Fruit fly (Drosophila melanogaster) whole organism, embryonic: Measurements from ENCODE around the gene mirr.
A peak's percentile ranks its signal among the peaks of the same experiment; 100 is the strongest.

ENCODE experiments used
- Abd-B ChIP-seq: fragments of 200-800 bp; sonication (Bioruptor generic); optimal IDR thresholded peaks from 2 replicates; lab custom pipeline; 2018; ENCODE audit warnings: missing biosample characterization, mild to moderate bottlenecking, missing genetic modification characterization, moderate library complexity
- Atf3 ChIP-seq: fragments of 200-800 bp; sonication (Bioruptor generic); optimal IDR thresholded peaks from 3 replicates; lab custom pipeline; 2016; ENCODE audit warnings: missing biosample characterization, missing genetic modification characterization
- Atf6 ChIP-seq: fragments of 200-800 bp; sonication (Bioruptor generic); IDR thresholded peaks from 2 replicates; pipeline ENCODE4 v1.3.6; 2022; ENCODE audit warnings: missing biosample characterization, missing genetic modification characterization
- CG11504 ChIP-seq: fragments of 200-800 bp; sonication (Bioruptor generic); optimal IDR thresholded peaks from 3 replicates; lab custom pipeline; 2019; ENCODE audit warnings: missing biosample characterization, mild to moderate bottlenecking, missing genetic modification characterization, moderate library complexity
- CG12769 ChIP-seq: fragments of 200-800 bp; sonication (Bioruptor generic); optimal IDR thresholded peaks from 2 replicates; lab custom pipeline; 2019; ENCODE audit warnings: missing biosample characterization, mild to moderate bottlenecking, missing genetic modification characterization, moderate library complexity
- CG13894 ChIP-seq: fragments of 200-800 bp; sonication (Bioruptor generic); optimal IDR thresholded peaks from 3 replicates; lab custom pipeline; 2018; ENCODE audit warnings: missing biosample characterization, mild to moderate bottlenecking, missing genetic modification characterization, moderate library complexity
- CG1647 ChIP-seq: fragments of 200-800 bp; sonication (Bioruptor generic); optimal IDR thresholded peaks from 3 replicates; lab custom pipeline; 2016; ENCODE audit warnings: missing biosample characterization, missing genetic modification characterization
- CG16779 ChIP-seq: fragments of 200-800 bp; sonication (Bioruptor generic); IDR thresholded peaks from 2 replicates; pipeline ENCODE4 v1.3.6; 2022; ENCODE audit warnings: missing biosample characterization, missing genetic modification characterization
- CG17186 ChIP-seq: fragments of 200-800 bp; sonication (Bioruptor generic); optimal IDR thresholded peaks from 3 replicates; lab custom pipeline; 2017; ENCODE audit warnings: missing biosample characterization, missing genetic modification reagents, missing genetic modification characterization
- CG18262 ChIP-seq: fragments of 200-800 bp; optimal IDR thresholded peaks from 3 replicates; lab custom pipeline; 2019; ENCODE audit warnings: missing biosample characterization, mild to moderate bottlenecking, missing genetic modification characterization, moderate library complexity
- CG18476 ChIP-seq: fragments of 200-800 bp; sonication (Bioruptor generic); optimal IDR thresholded peaks from 2 replicates; lab custom pipeline; 2016; ENCODE audit warnings: missing biosample characterization, mild to moderate bottlenecking, missing genetic modification characterization
- CG31365 ChIP-seq: fragments of 200-800 bp; sonication (Bioruptor generic); optimal IDR thresholded peaks from 2 replicates; lab custom pipeline; 2018; ENCODE audit warnings: missing biosample characterization, mild to moderate bottlenecking, missing genetic modification characterization
- CG6765 ChIP-seq: fragments of 200-800 bp; sonication (Bioruptor generic); optimal IDR thresholded peaks from 3 replicates; lab custom pipeline; 2017; ENCODE audit warnings: missing biosample characterization, mild to moderate bottlenecking, missing genetic modification characterization
- CG7745 ChIP-seq: fragments of 200-800 bp; sonication (Bioruptor generic); optimal IDR thresholded peaks from 2 replicates; lab custom pipeline; 2018; ENCODE audit warnings: missing biosample characterization, mild to moderate bottlenecking, missing genetic modification characterization, moderate library complexity
- CG7839 ChIP-seq: fragments of 200-800 bp; sonication (Bioruptor generic); optimal IDR thresholded peaks from 3 replicates; lab custom pipeline; 2018; ENCODE audit warnings: missing biosample characterization, mild to moderate bottlenecking, missing genetic modification characterization, moderate library complexity
- CG8281 ChIP-seq: fragments of 200-800 bp; sonication (Bioruptor generic); optimal IDR thresholded peaks from 2 replicates; lab custom pipeline; 2018; ENCODE audit warnings: missing biosample characterization, mild to moderate bottlenecking, missing genetic modification characterization, moderate library complexity
- CG9727 ChIP-seq: fragments of 200-800 bp; sonication (Bioruptor generic); optimal IDR thresholded peaks from 3 replicates; lab custom pipeline; 2017; ENCODE audit warnings: missing biosample characterization, mild to moderate bottlenecking, missing genetic modification characterization
- D ChIP-seq, 2 experiments: fragments of 200-800 bp in 1 of 2; fragments of >200 bp in 1 of 2; sonication (Bioruptor generic) in 1 of 2; optimal IDR thresholded peaks; 2 replicates in 1 of 2; 3 replicates in 1 of 2; lab custom pipeline; 2017; ENCODE audit warnings: mild to moderate bottlenecking in 1 of 2, missing biosample characterization in 1 of 2, missing genetic modification characterization in 1 of 2, missing genetic modification reagents in 1 of 2
- Deaf1 ChIP-seq: fragments of 200-800 bp; optimal IDR thresholded peaks from 3 replicates; lab custom pipeline; 2019; ENCODE audit warnings: missing biosample characterization, mild to moderate bottlenecking, missing genetic modification characterization, moderate library complexity
- Doc3 ChIP-seq: fragments of 200-800 bp; sonication (Bioruptor generic); IDR thresholded peaks from 3 replicates; pipeline ENCODE4 v1.3.6; 2022; ENCODE audit warnings: missing biosample characterization, missing genetic modification characterization; ENCODE audit not compliant: partially characterized antibody
- GATAe ChIP-seq: fragments of 200-800 bp; sonication (Bioruptor generic); conservative IDR thresholded peaks from 2 replicates; pipeline ENCODE4 v1.3.6; 2022; ENCODE audit warnings: missing biosample characterization, missing genetic modification characterization
- HLH3B ChIP-seq: fragments of 200-800 bp; sonication (Bioruptor generic); IDR thresholded peaks from 2 replicates; pipeline ENCODE4 v1.3.6; 2022; ENCODE audit warnings: missing biosample characterization, missing genetic modification characterization
- Hand ChIP-seq: fragments of 200-800 bp; sonication (Bioruptor generic); optimal IDR thresholded peaks from 2 replicates; lab custom pipeline; 2017; ENCODE audit warnings: mild to moderate bottlenecking, missing biosample characterization, missing genetic modification reagents, missing genetic modification characterization
- HmgZ ChIP-seq: fragments of 200-800 bp; sonication (Bioruptor generic); optimal IDR thresholded peaks from 2 replicates; lab custom pipeline; 2018; ENCODE audit warnings: missing biosample characterization, mild to moderate bottlenecking, missing genetic modification characterization
- Lim3 ChIP-seq: fragments of 200-800 bp; sonication (Bioruptor generic); IDR thresholded peaks from 2 replicates; pipeline ENCODE4 v1.3.6; 2022; ENCODE audit warnings: missing biosample characterization, missing genetic modification characterization
- Meics ChIP-seq: fragments of 200-800 bp; sonication (Bioruptor generic); optimal IDR thresholded peaks from 2 replicates; lab custom pipeline; 2017; ENCODE audit warnings: missing biosample characterization, mild to moderate bottlenecking, missing genetic modification characterization
- NC2α ChIP-seq: fragments of 200-800 bp; sonication (Bioruptor generic); optimal IDR thresholded peaks from 2 replicates; lab custom pipeline; 2016; ENCODE audit warnings: missing biosample characterization, missing genetic modification characterization
- Nf-YB ChIP-seq: fragments of 200-800 bp; sonication (Bioruptor generic); optimal IDR thresholded peaks from 3 replicates; lab custom pipeline; 2019; ENCODE audit warnings: missing biosample characterization, mild to moderate bottlenecking, missing genetic modification characterization, moderate library complexity
- Nf-YC ChIP-seq: fragments of 200-800 bp; optimal IDR thresholded peaks from 3 replicates; lab custom pipeline; 2019; ENCODE audit warnings: missing biosample characterization, mild to moderate bottlenecking, missing genetic modification characterization, moderate library complexity
- Oli ChIP-seq: fragments of 200-800 bp; sonication (Bioruptor generic); optimal IDR thresholded peaks from 2 replicates; lab custom pipeline; 2018; ENCODE audit warnings: missing biosample characterization, mild to moderate bottlenecking, missing genetic modification characterization, moderate library complexity
- Vsx1 ChIP-seq: fragments of 200-800 bp; sonication (Bioruptor generic); optimal IDR thresholded peaks from 2 replicates; lab custom pipeline; 2017; ENCODE audit warnings: missing biosample characterization, mild to moderate bottlenecking, missing genetic modification characterization, missing genetic modification reagents
- Xbp1 ChIP-seq: fragments of 200-800 bp; sonication (Bioruptor generic); optimal IDR thresholded peaks from 3 replicates; lab custom pipeline; 2016; ENCODE audit warnings: missing biosample characterization, mild to moderate bottlenecking, missing genetic modification characterization
- ara ChIP-seq: fragments of 200-800 bp; sonication (Bioruptor generic); IDR thresholded peaks from 2 replicates; pipeline ENCODE4 v1.3.6; 2022; ENCODE audit warnings: missing biosample characterization, missing genetic modification characterization
- ase ChIP-seq: fragments of 200-800 bp; sonication (Bioruptor generic); IDR thresholded peaks from 3 replicates; pipeline ENCODE4 v1.3.6; 2022; ENCODE audit warnings: missing biosample characterization, missing genetic modification characterization
- bcd ChIP-seq: fragments of 200-800 bp; sonication (Bioruptor generic); optimal IDR thresholded peaks from 2 replicates; lab custom pipeline; 2017; ENCODE audit warnings: missing biosample characterization, mild to moderate bottlenecking, missing genetic modification characterization
- bsh ChIP-seq, 2 experiments: fragments of 200-800 bp; sonication (Bioruptor generic); optimal IDR thresholded peaks; 2 replicates each; lab custom pipeline; 2017 to 2018; ENCODE audit warnings: mild to moderate bottlenecking in 2 of 2, missing biosample characterization in 2 of 2, missing genetic modification characterization in 2 of 2, moderate library complexity in 1 of 2
- cas ChIP-seq: fragments of 200-800 bp; sonication (Bioruptor generic); IDR thresholded peaks from 2 replicates; pipeline ENCODE4 v1.3.6; 2022; ENCODE audit warnings: missing biosample characterization, missing genetic modification characterization
- chif ChIP-seq, 2 experiments: fragments of 200-800 bp; sonication (Bioruptor generic); optimal IDR thresholded peaks; 3 replicates each; lab custom pipeline; 2016; ENCODE audit warnings: missing biosample characterization in 2 of 2, missing genetic modification characterization in 2 of 2
- chm ChIP-seq: fragments of 200-800 bp; sonication (Bioruptor generic); IDR thresholded peaks from 2 replicates; pipeline ENCODE4 v1.3.6; 2022; ENCODE audit warnings: missing biosample characterization, missing genetic modification characterization
- chn ChIP-seq: fragments of 200-800 bp; sonication (Bioruptor generic); optimal IDR thresholded peaks from 2 replicates; lab custom pipeline; 2016; ENCODE audit warnings: missing biosample characterization, missing genetic modification characterization
- corto ChIP-seq: fragments of 200-800 bp; sonication (Bioruptor generic); optimal IDR thresholded peaks from 2 replicates; lab custom pipeline; 2016; ENCODE audit warnings: missing biosample characterization, mild to moderate bottlenecking, missing genetic modification characterization, moderate library complexity
- emc ChIP-seq: fragments of 200-800 bp; sonication (Bioruptor generic); optimal IDR thresholded peaks from 2 replicates; lab custom pipeline; 2016; ENCODE audit warnings: missing biosample characterization, missing genetic modification characterization
- fru ChIP-seq: fragments of >200 bp; optimal IDR thresholded peaks from 2 replicates; lab custom pipeline; 2017
- hb ChIP-seq: fragments of 200-800 bp; sonication (Bioruptor generic); IDR thresholded peaks from 3 replicates; pipeline ENCODE4 v1.3.6; 2022; ENCODE audit warnings: missing biosample characterization, missing genetic modification characterization; ENCODE audit not compliant: partially characterized antibody
- jing ChIP-seq: fragments of 200-800 bp; sonication (Bioruptor generic); optimal IDR thresholded peaks from 2 replicates; lab custom pipeline; 2018; ENCODE audit warnings: missing biosample characterization, mild to moderate bottlenecking, missing genetic modification characterization
- mirr ChIP-seq: fragments of 200-800 bp; sonication (Bioruptor generic); optimal IDR thresholded peaks from 3 replicates; lab custom pipeline; 2018; ENCODE audit warnings: missing biosample characterization, mild to moderate bottlenecking, missing genetic modification characterization
- pb ChIP-seq: fragments of 200-800 bp; sonication (Bioruptor generic); optimal IDR thresholded peaks from 3 replicates; lab custom pipeline; 2016; ENCODE audit warnings: missing biosample characterization, missing genetic modification characterization
- toy ChIP-seq: fragments of 200-800 bp; sonication (Bioruptor generic); IDR thresholded peaks from 2 replicates; pipeline ENCODE4 v1.3.6; 2022; ENCODE audit warnings: missing biosample characterization, missing genetic modification characterization
- trem ChIP-seq: fragments of 200-800 bp; optimal IDR thresholded peaks from 3 replicates; lab custom pipeline; 2019; ENCODE audit warnings: missing biosample characterization, mild to moderate bottlenecking, missing genetic modification characterization, moderate library complexity
- trh ChIP-seq: fragments of 200-800 bp; sonication (Bioruptor generic); optimal IDR thresholded peaks from 2 replicates; lab custom pipeline; 2016; ENCODE audit warnings: missing biosample characterization, missing genetic modification characterization
- ttk ChIP-seq: fragments of 200-800 bp; sonication (Bioruptor generic); IDR thresholded peaks from 2 replicates; pipeline ENCODE4 v2.1.2; 2022; ENCODE audit warnings: missing biosample characterization, missing genetic modification characterization
- z ChIP-seq: fragments of 200-800 bp; sonication (Bioruptor generic); IDR thresholded peaks from 3 replicates; pipeline ENCODE4 v1.3.6; 2022; ENCODE audit warnings: missing biosample characterization, missing genetic modification characterization

mirr gene

dm6 chr3L:12700509-12700995, 7.1 kb downstream of the mirr start:
- TF ChIP-seq Deaf1 (tag; lab: Kevin White, UChicago), result peak; percentile 80
- no peak for TF ChIP-seq jing (GFP tag; lab: Kevin White, UChicago)
- peak; percentile 15 for TF ChIP-seq D (optimal IDR thresholded peaks at IDR 0.05; lab: Kevin White, UChicago)
- no peak for TF ChIP-seq D (GFP tag; optimal IDR thresholded peaks at IDR 0.05; lab: Kevin White, UChicago)
- TF ChIP-seq ttk (GFP tag; lab: Robert Waterston, UW), result no peak
- TF ChIP-seq Abd-B (GFP tag; lab: Kevin White, UChicago), result no peak
- TF ChIP-seq chm, result no peak
- TF ChIP-seq CG8281 (tag; lab: Kevin White, UChicago), result no peak
- no peak for TF ChIP-seq Vsx1 (GFP tag; lab: Kevin White, UChicago)
- TF ChIP-seq Nf-YC (tag; lab: Kevin White, UChicago), result peak; percentile 75
- TF ChIP-seq bcd (GFP tag; lab: Kevin White, UChicago), result no peak
- no peak for TF ChIP-seq CG12769 (tag; lab: Kevin White, UChicago)
- no peak for TF ChIP-seq hb (GFP tag; lab: Robert Waterston, UW)
- TF ChIP-seq toy, result no peak
- TF ChIP-seq CG11504 (tag; lab: Kevin White, UChicago), result no peak
- no peak for TF ChIP-seq emc (GFP tag; lab: Kevin White, UChicago)
- TF ChIP-seq CG31365 (tag; lab: Kevin White, UChicago), result no peak
- peak; percentile 58 for TF ChIP-seq Nf-YB
- peak; percentile 83 for TF ChIP-seq CG13894 (tag; lab: Kevin White, UChicago)
- no peak for TF ChIP-seq Atf3
- TF ChIP-seq trh (GFP tag; lab: Kevin White, UChicago), result no peak
- TF ChIP-seq Atf6 (GFP tag; lab: Robert Waterston, UW), result no peak
- TF ChIP-seq CG16779 (GFP tag; lab: Robert Waterston, UW), result no peak
- TF ChIP-seq CG17186, result no peak
- no peak for TF ChIP-seq fru (lab: Kevin White, UChicago)
- no peak for TF ChIP-seq Xbp1 (GFP tag; lab: Kevin White, UChicago)
- TF ChIP-seq CG1647 (GFP tag; lab: Kevin White, UChicago), result no peak
- no peak for TF ChIP-seq CG7745 (tag; lab: Kevin White, UChicago)
- no peak for TF ChIP-seq Lim3
- TF ChIP-seq CG18476 (GFP tag; lab: Kevin White, UChicago), result no peak
- TF ChIP-seq CG6765 (GFP tag; lab: Kevin White, UChicago), result no peak
- TF ChIP-seq mirr (GFP tag; lab: Kevin White, UChicago), result peak; percentile 76
- no peak for TF ChIP-seq ara (GFP tag; lab: Robert Waterston, UW)
- TF ChIP-seq chn (GFP tag; lab: Kevin White, UChicago), result no peak
- TF ChIP-seq NC2α (GFP tag; lab: Kevin White, UChicago), result no peak
- no peak for TF ChIP-seq HLH3B (GFP tag; lab: Robert Waterston, UW)

- TF ChIP-seq z (GFP tag; lab: Robert Waterston, UW) (no peak), Doc3 (GFP tag; lab: Robert Waterston, UW) (no peak), Nf-YC (tag; lab: Kevin White, UChicago) (no peak), GATAe (GFP tag; lab: Robert Waterston, UW) (no peak), Oli (tag; lab: Kevin White, UChicago) (peak; percentile 6), corto (no peak), Meics (no peak), ase (GFP tag; lab: Robert Waterston, UW) (no peak), CG18262 (tag; lab: Kevin White, UChicago) (peak; percentile 39), CG7839 (tag; lab: Kevin White, UChicago) (peak; percentile 0), bsh (GFP tag; optimal IDR thresholded peaks at IDR 0.05; lab: Kevin White, UChicago) (peak in 1 of 2 experiments; percentile 52), Hand (GFP tag; lab: Kevin White, UChicago) (no peak), chif (GFP tag; optimal IDR thresholded peaks at IDR 0.05; lab: Kevin White, UChicago) (no peak), pb (GFP tag; lab: Kevin White, UChicago) (no peak), CG9727 (peak; percentile 18), trem (tag; lab: Kevin White, UChicago) (peak; percentile 17), HmgZ (no peak), cas (GFP tag; lab: Robert Waterston, UW) (no peak)
These were observed 7.9 kb downstream of the mirr start for dm6 chr3L:12701335-12701734.
